Worm (Caenorhabditis elegans) whole organism, midembryonic: ENCODE data around the gene adm-4.

Experiments used
- T22C8.4 ChIP-seq: fragments of 200-800 bp; sonication (Bioruptor generic); IDR thresholded peaks from 2 replicates; pipeline ENCODE4 v1.3.6; 2022; ENCODE audit warnings: missing genetic modification characterization, missing compliant biosample characterization
- cog-1 ChIP-seq: sonication (generic microtip); optimal IDR thresholded peaks from 2 replicates; lab custom pipeline; 2016; ENCODE audit warnings: missing genetic modification characterization, missing compliant biosample characterization
- klf-2 ChIP-seq: fragments of 200-800 bp; sonication (Bioruptor generic); conservative IDR thresholded peaks from 2 replicates; pipeline ENCODE4 v1.3.6; 2022; ENCODE audit warnings: missing genetic modification reagents, missing genetic modification characterization, missing compliant biosample characterization
- ref-1 ChIP-seq: fragments of 200-800 bp; sonication (Bioruptor generic); conservative IDR thresholded peaks from 2 replicates; pipeline ENCODE4 v1.3.6; 2022; ENCODE audit warnings: missing genetic modification reagents, missing genetic modification characterization, missing compliant biosample characterization
- ztf-23 ChIP-seq: fragments of 200-800 bp; sonication (Bioruptor generic); IDR thresholded peaks from 2 replicates; pipeline ENCODE4 v1.3.6; 2022; ENCODE audit warnings: missing genetic modification reagents, missing genetic modification characterization, missing compliant biosample characterization
- ztf-29 ChIP-seq: fragments of 200-800 bp; sonication (Bioruptor generic); IDR thresholded peaks from 2 replicates; pipeline ENCODE4 v1.3.6; 2022; ENCODE audit warnings: missing genetic modification reagents, missing genetic modification characterization, missing compliant biosample characterization

ce11 chrX:7817555-7817954, 19.5 kb upstream of the adm-4 start:
- TF ChIP-seq ztf-23 (no peak), cog-1 (no peak), ref-1 (GFP tag; lab: Robert Waterston, UW) (no peak), klf-2 (no peak), ztf-29 (GFP tag; lab: Robert Waterston, UW) (no peak), T22C8.4 (no peak)
